Fruit fly (Drosophila melanogaster) whole organism, wandering third instar larva: ENCODE data around the gene PrBP.

Source experiments
- Abd-B ChIP-seq: fragments of >200 bp; optimal IDR thresholded peaks from 2 replicates; lab custom pipeline; 2017; ENCODE audit warnings: missing biosample characterization, missing genetic modification characterization
- CG32264 ChIP-seq: fragments of 200-800 bp; sonication (Bioruptor generic); optimal IDR thresholded peaks from 2 replicates; lab custom pipeline; 2016; ENCODE audit warnings: missing biosample characterization, missing genetic modification characterization
- CG9705 ChIP-seq: fragments of 200-800 bp; sonication (Bioruptor generic); optimal IDR thresholded peaks from 2 replicates; lab custom pipeline; 2018; ENCODE audit warnings: missing biosample characterization, mild to moderate bottlenecking, missing genetic modification characterization
- CrebA ChIP-seq: fragments of 200-800 bp; sonication (Bioruptor generic); optimal IDR thresholded peaks from 2 replicates; lab custom pipeline; 2016; ENCODE audit warnings: missing biosample characterization, mild to moderate bottlenecking, missing genetic modification characterization, borderline replicate concordance
- Dfd ChIP-seq: fragments of >200 bp; optimal IDR thresholded peaks from 2 replicates; lab custom pipeline; 2017; ENCODE audit warnings: missing biosample characterization, missing genetic modification characterization
- Dif ChIP-seq: fragments of 200-275, 200-300 bp; sonication (Bioruptor generic); optimal IDR thresholded peaks from 2 replicates; lab custom pipeline; 2018; ENCODE audit warnings: missing biosample characterization, missing genetic modification characterization; ENCODE audit not compliant: partially characterized antibody
- GATAd ChIP-seq: sonication (Bioruptor generic); optimal IDR thresholded peaks from 2 replicates; lab custom pipeline; 2016; ENCODE audit warnings: missing biosample characterization, missing genetic modification characterization
- HLH106 ChIP-seq: fragments of 200-800 bp; optimal IDR thresholded peaks from 3 replicates; lab custom pipeline; 2019; ENCODE audit warnings: missing biosample characterization, mild to moderate bottlenecking, missing genetic modification characterization, moderate library complexity
- Hnf4 ChIP-seq: fragments of 200-800 bp; sonication (Bioruptor generic); optimal IDR thresholded peaks from 2 replicates; lab custom pipeline; 2016; ENCODE audit warnings: missing biosample characterization, mild to moderate bottlenecking, missing genetic modification characterization
- Hr78 ChIP-seq: fragments of >200 bp; optimal IDR thresholded peaks from 2 replicates; lab custom pipeline; 2017; ENCODE audit warnings: missing biosample characterization, missing genetic modification characterization
- Hr83 ChIP-seq: fragments of 200-300 bp; sonication (Bioruptor generic); optimal IDR thresholded peaks from 2 replicates; lab custom pipeline; 2016; ENCODE audit warnings: missing biosample characterization, mild to moderate bottlenecking, missing genetic modification characterization, moderate library complexity; ENCODE audit not compliant: poor library complexity, severe bottlenecking
- Jra ChIP-seq: sonication (Bioruptor generic); optimal IDR thresholded peaks from 2 replicates; lab custom pipeline; 2016; ENCODE audit warnings: missing biosample characterization, missing genetic modification characterization
- Myc ChIP-seq: fragments of >200 bp; optimal IDR thresholded peaks from 2 replicates; lab custom pipeline; 2017
- N ChIP-seq: fragments of >200 bp; optimal IDR thresholded peaks from 2 replicates; lab custom pipeline; 2018; ENCODE audit warnings: missing biosample characterization, missing external identifiers, missing genetic modification characterization
- OdsH ChIP-seq: fragments of 200-800 bp; sonication (Bioruptor generic); optimal IDR thresholded peaks from 2 replicates; lab custom pipeline; 2016; ENCODE audit warnings: missing biosample characterization, mild to moderate bottlenecking, missing genetic modification characterization
- Sp1 ChIP-seq: fragments of 200-800 bp; sonication (Bioruptor generic); optimal IDR thresholded peaks from 3 replicates; lab custom pipeline; 2019; ENCODE audit warnings: missing biosample characterization, mild to moderate bottlenecking, missing genetic modification characterization, moderate library complexity
- Vsx2 ChIP-seq: fragments of 200-300, 225-300 bp; sonication (Bioruptor generic); optimal IDR thresholded peaks from 2 replicates; lab custom pipeline; 2018; ENCODE audit warnings: missing biosample characterization, missing genetic modification characterization; ENCODE audit not compliant: partially characterized antibody
- brk ChIP-seq: fragments of 200-800 bp; sonication (Bioruptor generic); optimal IDR thresholded peaks from 2 replicates; lab custom pipeline; 2016; ENCODE audit warnings: missing biosample characterization, mild to moderate bottlenecking, missing genetic modification characterization
- dl ChIP-seq, 2 experiments: fragments of 175-275, 200-275 bp in 1 of 2; fragments of 200-275 bp in 1 of 2; sonication (Bioruptor generic); optimal IDR thresholded peaks; lab custom pipeline; 2018; ENCODE audit warnings: mild to moderate bottlenecking in 2 of 2, missing biosample characterization in 2 of 2, missing genetic modification characterization in 2 of 2, moderate library complexity in 2 of 2; ENCODE audit not compliant: partially characterized antibody in 2 of 2, insufficient read depth in 1 of 2
- dmrt93B ChIP-seq: fragments of 200-800 bp; sonication (Bioruptor generic); optimal IDR thresholded peaks from 2 replicates; lab custom pipeline; 2018; ENCODE audit warnings: missing biosample characterization, mild to moderate bottlenecking, missing genetic modification characterization
- dsf ChIP-seq: sonication (Bioruptor generic); optimal IDR thresholded peaks from 2 replicates; lab custom pipeline; 2016; ENCODE audit warnings: missing biosample characterization, missing genetic modification characterization, borderline replicate concordance
- ey ChIP-seq: fragments of 200-800 bp; sonication (Bioruptor generic); optimal IDR thresholded peaks from 2 replicates; lab custom pipeline; 2016; ENCODE audit warnings: missing biosample characterization, missing genetic modification characterization
- fru ChIP-seq: fragments of 200-800 bp; sonication (Bioruptor generic); optimal IDR thresholded peaks from 3 replicates; lab custom pipeline; 2016; ENCODE audit warnings: missing biosample characterization, mild to moderate bottlenecking, missing genetic modification characterization
- h ChIP-seq: fragments of 200-800 bp; sonication (Bioruptor generic); optimal IDR thresholded peaks from 3 replicates; lab custom pipeline; 2016; ENCODE audit warnings: missing biosample characterization, mild to moderate bottlenecking, missing genetic modification characterization
- jim ChIP-seq: fragments of 175-275, 200-325 bp; sonication (Bioruptor generic); optimal IDR thresholded peaks from 2 replicates; lab custom pipeline; 2016; ENCODE audit warnings: missing biosample characterization, mild to moderate bottlenecking, missing genetic modification characterization
- lola ChIP-seq: fragments of >200 bp; optimal IDR thresholded peaks from 2 replicates; lab custom pipeline; 2017; ENCODE audit warnings: missing biosample characterization, missing genetic modification characterization
- pan ChIP-seq: fragments of >200 bp; optimal IDR thresholded peaks from 2 replicates; lab custom pipeline; 2017
- psq ChIP-seq: fragments of 200-800 bp; sonication (Bioruptor generic); optimal IDR thresholded peaks from 3 replicates; lab custom pipeline; 2017; ENCODE audit warnings: missing biosample characterization, mild to moderate bottlenecking, missing genetic modification characterization, moderate library complexity
- rgr ChIP-seq: fragments of 200-800 bp; sonication (Bioruptor generic); optimal IDR thresholded peaks from 3 replicates; lab custom pipeline; 2016; ENCODE audit warnings: missing biosample characterization, mild to moderate bottlenecking, missing genetic modification characterization
- sv ChIP-seq: fragments of 200-800 bp; sonication (Bioruptor generic); optimal IDR thresholded peaks from 3 replicates; lab custom pipeline; 2016; ENCODE audit warnings: missing biosample characterization, missing genetic modification characterization
- tai ChIP-seq: sonication (Bioruptor generic); optimal IDR thresholded peaks from 2 replicates; lab custom pipeline; 2016; ENCODE audit warnings: missing biosample characterization, missing genetic modification characterization
- usp ChIP-seq: fragments of >200 bp; optimal IDR thresholded peaks from 2 replicates; lab custom pipeline; 2017; ENCODE audit warnings: missing biosample characterization, missing genetic modification characterization
- woc ChIP-seq: sonication (Bioruptor generic); optimal IDR thresholded peaks from 2 replicates; lab custom pipeline; 2016; ENCODE audit warnings: missing biosample characterization, mild to moderate bottlenecking, missing genetic modification characterization

Gene PrBP

dm6 chr2L:8685668-8686306, at the start of gene PrBP, which contains the start of gene Trs23:
Gene PrBP, minus strand, starts transcription at chr2L:8685955.
Gene Trs23, plus strand, starts transcription at chr2L:8686231.
- peak; percentile 32 for TF ChIP-seq Hnf4
- no peak for TF ChIP-seq ey
- TF ChIP-seq, all 38 proteins: peak for 1

DNA sequence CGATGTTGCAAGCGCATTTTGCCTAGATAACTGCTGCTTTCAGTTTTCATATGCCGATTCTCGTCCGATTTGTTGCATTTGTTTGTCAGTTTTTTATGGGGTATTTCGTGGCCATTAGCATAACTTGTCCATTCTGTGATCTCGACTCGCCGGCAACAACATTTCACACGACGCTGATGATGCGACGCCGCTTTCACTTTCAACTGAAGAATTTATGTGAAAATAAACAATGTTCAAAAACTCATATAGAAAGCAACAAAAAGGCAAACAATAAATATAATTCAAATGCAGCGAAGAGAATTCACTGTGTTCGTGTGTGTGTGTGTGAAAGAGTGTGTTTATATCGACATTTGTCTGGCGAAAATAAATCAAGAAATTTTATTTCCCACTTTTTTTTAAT, 49.2 kb upstream of the PrBP start:
- no peak for TF ChIP-seq CG32264 (GFP tag; lab: Kevin White, UChicago)
- no peak for TF ChIP-seq ey
- no peak for TF ChIP-seq Dfd (GFP tag; lab: Kevin White, UChicago)
- TF ChIP-seq dl (GFP tag; optimal IDR thresholded peaks at IDR 0.05; lab: Kevin White, UChicago; ENCODE audit: insufficient read depth in 1 of 2, partially characterized antibody in 2 of 2), result no peak
- no peak for TF ChIP-seq dmrt93B (GFP tag; lab: Kevin White, UChicago)
- no peak for TF ChIP-seq pan (lab: Kevin White, UChicago)
- TF ChIP-seq Myc (lab: Kevin White, UChicago), result no peak
- TF ChIP-seq tai, result no peak
- no peak for TF ChIP-seq lola (GFP tag; lab: Kevin White, UChicago)
- TF ChIP-seq, all 38 proteins: peak for 0

dm6 chr2L:8734304-8734703, 48.5 kb upstream of the PrBP start:
- TF ChIP-seq OdsH (no peak), tai (no peak), Vsx2 (GFP tag; lab: Kevin White, UChicago) (no peak), lola (GFP tag; lab: Kevin White, UChicago) (no peak), Hr83 (GFP tag; lab: Kevin White, UChicago) (no peak), Dif (GFP tag; lab: Kevin White, UChicago) (no peak), rgr (GFP tag; lab: Kevin White, UChicago) (no peak), Hnf4 (no peak), fru (GFP tag; lab: Kevin White, UChicago) (no peak), Hr78 (GFP tag; lab: Kevin White, UChicago) (no peak), GATAd (GFP tag; lab: Kevin White, UChicago) (no peak), dsf (GFP tag; lab: Kevin White, UChicago) (no peak), CG9705 (GFP tag; lab: Kevin White, UChicago) (no peak), usp (GFP tag; lab: Kevin White, UChicago) (no peak)
- TF ChIP-seq, all 38 proteins: peak for 0

dm6 chr2L:8732702-8733101, 46.9 kb upstream of the PrBP start:
- TF ChIP-seq Abd-B (GFP tag; lab: Kevin White, UChicago) (no peak), brk (GFP tag; lab: Kevin White, UChicago) (no peak), Jra (GFP tag; lab: Kevin White, UChicago) (no peak), Hr83 (GFP tag; lab: Kevin White, UChicago) (no peak)

- no peak for TF ChIP-seq lola (GFP tag; lab: Kevin White, UChicago)
- no peak for TF ChIP-seq rgr (GFP tag; lab: Kevin White, UChicago)
- no peak for TF ChIP-seq CrebA (GFP tag; lab: Kevin White, UChicago)
Measured at dm6 chr2L:8721028-8721427, 35.3 kb upstream of the PrBP start.

- peak; percentile 30 for TF ChIP-seq h (GFP tag; lab: Kevin White, UChicago)
- TF ChIP-seq Dif (GFP tag; lab: Kevin White, UChicago), result no peak
- TF ChIP-seq, all 38 proteins: peak for 1
Measured at dm6 chr2L:8719757-8720156, 34.0 kb upstream of the PrBP start.

dm6 chr2L:8717618-8718336, 32.0 kb upstream of the PrBP start:
- TF ChIP-seq ey, result peak; percentile 79
- peak; percentile 95 for TF ChIP-seq Hr83 (GFP tag; lab: Kevin White, UChicago)
- peak; percentile 88 for TF ChIP-seq fru (GFP tag; lab: Kevin White, UChicago)
- no peak for TF ChIP-seq jim
- TF ChIP-seq woc (GFP tag; lab: Kevin White, UChicago), result peak; percentile 40
- TF ChIP-seq dsf (GFP tag; lab: Kevin White, UChicago), result peak; percentile 17
- no peak for TF ChIP-seq Hr78 (GFP tag; lab: Kevin White, UChicago)
- no peak for TF ChIP-seq CG32264 (GFP tag; lab: Kevin White, UChicago)
- TF ChIP-seq N (GFP tag; lab: Kevin White, UChicago), result no peak
- peak; percentile 86 for TF ChIP-seq sv (GFP tag; lab: Kevin White, UChicago)
- peak; percentile 81 for TF ChIP-seq Hnf4
- no peak for TF ChIP-seq pan (lab: Kevin White, UChicago)
- TF ChIP-seq HLH106, result peak; percentile 90
- peak; percentile 88 for TF ChIP-seq psq (GFP tag; lab: Kevin White, UChicago)
- peak; percentile 59 for TF ChIP-seq CG9705 (GFP tag; lab: Kevin White, UChicago)
- peak; percentile 93 for TF ChIP-seq Sp1 (GFP tag; lab: Kevin White, UChicago)
- no peak for TF ChIP-seq Dfd (GFP tag; lab: Kevin White, UChicago)
- TF ChIP-seq dmrt93B (GFP tag; lab: Kevin White, UChicago), result peak; percentile 79
- peak; percentile 97 for TF ChIP-seq Dif (GFP tag; lab: Kevin White, UChicago)
- no peak for TF ChIP-seq lola (GFP tag; lab: Kevin White, UChicago)
- TF ChIP-seq Abd-B (GFP tag; lab: Kevin White, UChicago), result no peak
